Worm (Caenorhabditis elegans) whole organism, L2 larva: ENCODE measurements around the gene lips-6.

Source experiments
- C34F6.9 ChIP-seq: fragments of 150-350 bp; optimal IDR thresholded peaks from 2 replicates; lab custom pipeline; 2014; ENCODE audit warnings: missing biosample characterization, missing genetic modification characterization
- F13H6.1 ChIP-seq: sonication (generic microtip); optimal IDR thresholded peaks from 2 replicates; lab custom pipeline; 2016; ENCODE audit warnings: missing genetic modification characterization, missing compliant biosample characterization
- R02D3.7 ChIP-seq: fragments of 150-350 bp; optimal IDR thresholded peaks from 2 replicates; lab custom pipeline; 2014; ENCODE audit warnings: missing biosample characterization, missing genetic modification characterization
- Y55F3AM.14 ChIP-seq: fragments of 200-800 bp; sonication (Bioruptor generic); optimal IDR thresholded peaks from 2 replicates; lab custom pipeline; 2018; ENCODE audit warnings: mild to moderate bottlenecking, missing genetic modification characterization, missing compliant biosample characterization
- ZK546.5 ChIP-seq: sonication (generic microtip); optimal IDR thresholded peaks from 2 replicates; lab custom pipeline; 2017; ENCODE audit warnings: missing biosample characterization, missing genetic modification characterization
- alr-1 ChIP-seq: fragments of 150-350 bp; optimal IDR thresholded peaks from 2 replicates; lab custom pipeline; 2014; ENCODE audit warnings: missing biosample characterization, missing genetic modification characterization
- aly-2 ChIP-seq: fragments of 150-350 bp; optimal IDR thresholded peaks from 2 replicates; lab custom pipeline; 2014; ENCODE audit warnings: missing biosample characterization, missing genetic modification characterization
- ama-1 ChIP-seq: fragments of 150-350 bp; optimal IDR thresholded peaks from 2 replicates; lab custom pipeline; 2018; ENCODE audit warnings: inconsistent platforms
- blmp-1 ChIP-seq: sonication (generic microtip); optimal IDR thresholded peaks from 2 replicates; lab custom pipeline; 2017; ENCODE audit warnings: missing genetic modification characterization, mild to moderate bottlenecking, missing compliant biosample characterization, antibody characterized with exemption, moderate library complexity; ENCODE audit not compliant: insufficient read depth
- ceh-16 ChIP-seq: fragments of 150-350 bp; optimal IDR thresholded peaks from 2 replicates; lab custom pipeline; 2014; ENCODE audit warnings: missing biosample characterization, missing genetic modification characterization
- crh-2 ChIP-seq: sonication (generic microtip); optimal IDR thresholded peaks from 2 replicates; lab custom pipeline; 2017; ENCODE audit warnings: missing biosample characterization, missing genetic modification characterization
- dmd-4 ChIP-seq: sonication (generic microtip); optimal IDR thresholded peaks from 2 replicates; lab custom pipeline; 2017; ENCODE audit warnings: missing biosample characterization, missing genetic modification characterization
- egl-27 ChIP-seq: sonication (generic microtip); optimal IDR thresholded peaks from 3 replicates; lab custom pipeline; 2017; ENCODE audit warnings: missing biosample characterization, missing genetic modification reagents, missing genetic modification characterization
- elt-1 ChIP-seq: fragments of 150-350 bp; optimal IDR thresholded peaks from 2 replicates; lab custom pipeline; 2014; ENCODE audit warnings: missing biosample characterization, missing genetic modification characterization
- fos-1 ChIP-seq: fragments of 150-350 bp; optimal IDR thresholded peaks from 2 replicates; lab custom pipeline; 2014; ENCODE audit warnings: missing biosample characterization, missing genetic modification characterization
- gmeb-1 ChIP-seq: fragments of 150-350 bp; optimal IDR thresholded peaks from 2 replicates; lab custom pipeline; 2014; ENCODE audit warnings: missing biosample characterization, missing genetic modification characterization
- lin-11 ChIP-seq: fragments of 150-350 bp; sonication (generic microtip); optimal IDR thresholded peaks from 2 replicates; lab custom pipeline; 2014; ENCODE audit warnings: missing biosample characterization, missing genetic modification characterization, inconsistent platforms, mixed read lengths
- lin-13 ChIP-seq: fragments of 150-350 bp; optimal IDR thresholded peaks from 2 replicates; lab custom pipeline; 2014; ENCODE audit warnings: missing biosample characterization, missing genetic modification reagents, missing genetic modification characterization
- lsy-2 ChIP-seq, 2 experiments: fragments of 150-350 bp in 1 of 2; sonication (generic microtip) in 1 of 2; optimal IDR thresholded peaks; 2 replicates each; lab custom pipeline; 2014 to 2017; ENCODE audit warnings: missing biosample characterization in 2 of 2, missing genetic modification characterization in 2 of 2
- mab-5 ChIP-seq: fragments of 150-350 bp; optimal IDR thresholded peaks from 2 replicates; lab custom pipeline; 2014; ENCODE audit warnings: missing biosample characterization, missing genetic modification characterization
- mbf-1 ChIP-seq: sonication (generic microtip); optimal IDR thresholded peaks from 2 replicates; lab custom pipeline; 2017; ENCODE audit warnings: missing biosample characterization, missing genetic modification characterization
- mdl-1 ChIP-seq, 2 experiments: fragments of 150-350 bp in 1 of 2; sonication (generic microtip) in 1 of 2; optimal IDR thresholded peaks; 2 replicates each; lab custom pipeline; 2017; ENCODE audit warnings: missing biosample characterization in 2 of 2, missing genetic modification characterization in 2 of 2
- nhr-10 ChIP-seq: sonication (generic microtip); optimal IDR thresholded peaks from 2 replicates; lab custom pipeline; 2017; ENCODE audit warnings: missing biosample characterization, missing genetic modification characterization
- nhr-11 ChIP-seq: fragments of 150-350 bp; optimal IDR thresholded peaks from 2 replicates; lab custom pipeline; 2014; ENCODE audit warnings: missing biosample characterization, missing genetic modification characterization
- nhr-129 ChIP-seq: fragments of 150-350 bp; optimal IDR thresholded peaks from 2 replicates; lab custom pipeline; 2014; ENCODE audit warnings: missing biosample characterization, missing genetic modification characterization
- nhr-21 ChIP-seq: fragments of 150-350 bp; optimal IDR thresholded peaks from 2 replicates; lab custom pipeline; 2014; ENCODE audit warnings: missing biosample characterization, missing genetic modification characterization
- nhr-23 ChIP-seq: fragments of 150-350 bp; optimal IDR thresholded peaks from 2 replicates; lab custom pipeline; 2014; ENCODE audit warnings: missing biosample characterization, missing genetic modification reagents, missing genetic modification characterization
- nhr-237 ChIP-seq: fragments of 150-350 bp; optimal IDR thresholded peaks from 2 replicates; lab custom pipeline; 2014; ENCODE audit warnings: missing biosample characterization, missing genetic modification characterization
- nhr-25 ChIP-seq: fragments of 150-350 bp; sonication (generic microtip); optimal IDR thresholded peaks from 3 replicates; lab custom pipeline; 2014; ENCODE audit warnings: missing biosample characterization, missing genetic modification characterization
- nhr-6 ChIP-seq: fragments of 150-350 bp; optimal IDR thresholded peaks from 2 replicates; lab custom pipeline; 2014; ENCODE audit warnings: missing biosample characterization, missing genetic modification characterization
- nhr-77 ChIP-seq: fragments of 150-350 bp; optimal IDR thresholded peaks from 2 replicates; lab custom pipeline; 2014; ENCODE audit warnings: missing biosample characterization, missing genetic modification characterization
- peb-1 ChIP-seq: fragments of 150-350 bp; optimal IDR thresholded peaks from 2 replicates; lab custom pipeline; 2014; ENCODE audit warnings: missing biosample characterization, missing genetic modification characterization
- skn-1 ChIP-seq: sonication (generic microtip); optimal IDR thresholded peaks from 2 replicates; lab custom pipeline; 2017; ENCODE audit warnings: missing biosample characterization, missing genetic modification characterization
- sma-3 ChIP-seq: sonication (generic microtip); optimal IDR thresholded peaks from 2 replicates; lab custom pipeline; 2016; ENCODE audit warnings: missing genetic modification reagents, missing genetic modification characterization, missing compliant biosample characterization
- sma-9 ChIP-seq, 2 experiments: fragments of 150-350 bp in 1 of 2; sonication (generic microtip) in 1 of 2; optimal IDR thresholded peaks; 2 replicates each; lab custom pipeline; 2014 to 2016; ENCODE audit warnings: missing genetic modification characterization in 2 of 2, mild to moderate bottlenecking in 1 of 2, missing biosample characterization in 1 of 2, missing compliant biosample characterization in 1 of 2, missing genetic modification reagents in 1 of 2, moderate library complexity in 1 of 2
- snpc-4 ChIP-seq: fragments of 150-350 bp; optimal IDR thresholded peaks from 2 replicates; lab custom pipeline; 2014; ENCODE audit warnings: missing biosample characterization, missing genetic modification characterization
- unc-39 ChIP-seq: fragments of 150-350 bp; optimal IDR thresholded peaks from 2 replicates; lab custom pipeline; 2014; ENCODE audit warnings: missing biosample characterization, missing genetic modification characterization
- unc-55 ChIP-seq: fragments of 150-350 bp; sonication (generic microtip); optimal IDR thresholded peaks from 3 replicates; lab custom pipeline; 2014; ENCODE audit warnings: missing biosample characterization, missing genetic modification reagents, missing genetic modification characterization
- unc-62 ChIP-seq: fragments of 150-350 bp; optimal IDR thresholded peaks from 2 replicates; lab custom pipeline; 2014; ENCODE audit warnings: missing biosample characterization, missing genetic modification reagents, missing genetic modification characterization
- ztf-1 ChIP-seq: fragments of 200-800 bp; sonication (Bioruptor generic); conservative IDR thresholded peaks from 2 replicates; pipeline ENCODE4 v1.3.6; 2022; ENCODE audit warnings: missing genetic modification characterization, missing compliant biosample characterization
- ztf-11 ChIP-seq: sonication (generic microtip); optimal IDR thresholded peaks from 2 replicates; lab custom pipeline; 2017; ENCODE audit warnings: missing biosample characterization, missing genetic modification characterization
- ztf-4 ChIP-seq: fragments of 150-350 bp; optimal IDR thresholded peaks from 2 replicates; lab custom pipeline; 2014; ENCODE audit warnings: missing biosample characterization, missing genetic modification characterization

The lips-6 gene

DNA sequence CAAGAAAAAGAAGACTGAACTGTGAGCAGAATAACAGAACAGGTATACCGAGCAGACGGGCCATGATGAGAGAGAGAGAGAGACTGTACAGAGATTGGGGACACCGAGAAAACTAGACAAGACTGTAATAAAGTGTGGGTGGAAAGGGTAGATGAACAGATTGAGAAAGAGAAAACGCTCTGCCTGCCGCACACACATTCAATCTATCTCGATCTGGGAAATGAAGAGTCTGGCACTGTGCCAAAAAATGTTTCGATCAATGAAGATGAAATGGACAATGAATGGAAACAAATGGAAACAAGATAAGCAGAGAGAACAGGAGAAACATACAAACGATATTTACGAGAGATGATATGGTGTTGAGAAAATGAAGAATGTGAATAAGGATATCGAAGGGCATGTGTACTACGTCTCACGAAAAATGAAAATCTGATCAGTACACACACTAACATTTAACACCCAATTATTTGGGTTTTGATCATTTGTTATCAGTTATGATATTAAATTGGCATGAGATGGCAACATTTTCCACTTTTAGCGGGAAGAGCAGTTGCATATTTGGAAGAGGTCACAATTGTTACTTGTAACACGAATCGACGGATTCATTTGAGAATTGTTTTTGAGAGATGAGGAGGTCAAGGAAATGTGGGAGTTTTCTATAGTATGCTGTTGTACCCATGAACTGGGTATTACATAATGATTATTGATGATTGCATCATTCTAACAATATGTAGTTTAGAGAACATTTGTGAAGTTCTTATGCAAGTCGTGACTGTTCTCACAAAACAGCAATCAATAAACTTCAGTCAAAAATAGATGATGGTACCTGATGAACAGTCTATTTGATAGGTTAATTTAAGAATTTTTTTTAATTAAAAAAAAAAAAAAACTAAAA, 29.6 kb upstream of the lips-6 start:
- TF ChIP-seq sma-3 (GFP tag; lab: Kevin White, UChicago) (peak; percentile 59), ceh-16 (peak; percentile 29), nhr-25 (tag; lab: Kevin White, UChicago) (peak; percentile 36), mbf-1 (tag; lab: Kevin White, UChicago) (no peak), fos-1 (tag; lab: Kevin White, UChicago) (peak; percentile 28), sma-9 (GFP tag; optimal IDR thresholded peaks at IDR 0.05; lab: Kevin White, UChicago) (peak; percentile 83), sma-9 (tag; optimal IDR thresholded peaks at IDR 0.05; lab: Kevin White, UChicago) (no peak), R02D3.7 (no peak), egl-27 (tag; lab: Kevin White, UChicago) (peak; percentile 34), lsy-2 (tag; optimal IDR thresholded peaks at IDR 0.05; lab: Kevin White, UChicago) (peak in 1 of 2 experiments; percentile 21), C34F6.9 (tag; lab: Kevin White, UChicago) (no peak), blmp-1 (tag; lab: Kevin White, UChicago) (peak; percentile 56), nhr-129 (tag; lab: Kevin White, UChicago) (peak; percentile 64), nhr-21 (peak; percentile 47)

DNA sequence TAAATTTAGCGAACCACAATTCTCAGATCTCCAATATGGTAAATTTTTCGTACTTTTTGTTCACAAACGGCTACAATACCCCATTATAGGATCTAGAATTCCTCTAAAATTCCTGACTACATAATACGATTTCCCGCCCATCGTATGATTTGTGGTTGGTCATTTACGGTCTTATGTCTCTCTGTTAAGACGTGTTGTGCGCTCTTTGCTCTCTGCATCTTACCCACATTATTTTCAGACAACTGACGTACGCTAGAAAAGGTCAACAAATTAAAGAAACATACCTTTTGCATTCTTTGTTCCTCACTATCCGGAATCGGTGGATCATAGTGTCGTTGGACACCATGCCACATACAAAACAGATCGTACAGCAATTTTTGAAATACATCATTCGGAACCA, 27.6 kb upstream of the lips-6 start:
- TF ChIP-seq sma-9 (GFP tag; optimal IDR thresholded peaks at IDR 0.05; lab: Kevin White, UChicago) (peak; percentile 51), sma-9 (tag; optimal IDR thresholded peaks at IDR 0.05; lab: Kevin White, UChicago) (no peak), nhr-129 (tag; lab: Kevin White, UChicago) (peak; percentile 61), elt-1 (tag; lab: Kevin White, UChicago) (no peak), dmd-4 (tag; lab: Kevin White, UChicago) (no peak), mdl-1 (tag; optimal IDR thresholded peaks at IDR 0.05; lab: Kevin White, UChicago) (no peak), fos-1 (tag; lab: Kevin White, UChicago) (peak; percentile 16), crh-2 (peak; percentile 36)

DNA sequence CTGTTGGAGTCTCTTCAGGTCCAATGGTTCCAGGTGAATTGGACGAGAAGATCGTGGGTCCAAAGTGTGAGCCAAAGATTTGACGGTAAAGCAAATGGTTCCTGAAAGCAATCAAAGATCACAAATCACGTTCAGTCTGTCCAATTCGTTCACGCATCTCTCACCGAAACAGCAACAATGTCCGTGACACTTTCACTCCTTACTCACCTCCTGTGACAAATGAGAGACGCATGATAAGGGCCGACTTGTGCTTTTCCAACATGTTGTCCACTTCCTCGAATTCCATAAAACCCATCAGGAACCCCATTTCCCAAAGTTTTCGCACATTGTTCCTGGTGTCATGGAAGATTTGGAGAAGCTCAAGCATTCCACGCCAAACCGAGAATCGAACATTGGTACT, 24.9 kb upstream of the lips-6 start:
- TF ChIP-seq fos-1 (tag; lab: Kevin White, UChicago) (peak; percentile 60), sma-9 (GFP tag; optimal IDR thresholded peaks at IDR 0.05; lab: Kevin White, UChicago) (peak; percentile 23), sma-9 (tag; optimal IDR thresholded peaks at IDR 0.05; lab: Kevin White, UChicago) (no peak), ztf-11 (tag; lab: Kevin White, UChicago) (no peak), nhr-129 (tag; lab: Kevin White, UChicago) (peak; percentile 35), nhr-11 (tag; lab: Kevin White, UChicago) (no peak), elt-1 (tag; lab: Kevin White, UChicago) (no peak)

- no peak for TF ChIP-seq alr-1
- TF ChIP-seq unc-62 = no peak
- TF ChIP-seq F13H6.1 (tag; lab: Kevin White, UChicago) = no peak
- no peak for TF ChIP-seq elt-1 (tag; lab: Kevin White, UChicago)
- TF ChIP-seq nhr-10 (tag; lab: Kevin White, UChicago) = no peak
- TF ChIP-seq unc-39 (tag; lab: Kevin White, UChicago) = no peak
- TF ChIP-seq ztf-1 (GFP tag; lab: Robert Waterston, UW) = no peak
- TF ChIP-seq dmd-4 (tag; lab: Kevin White, UChicago) = no peak
- TF ChIP-seq ama-1 (lab: Kevin White, UChicago) = peak; percentile 51
- TF ChIP-seq mdl-1 (tag; optimal IDR thresholded peaks at IDR 0.05; lab: Kevin White, UChicago) = no peak
- no peak for TF ChIP-seq nhr-23
- TF ChIP-seq nhr-25 (tag; lab: Kevin White, UChicago) = peak; percentile 48
- TF ChIP-seq ceh-16 = no peak
- TF ChIP-seq ztf-11 (tag; lab: Kevin White, UChicago) = no peak
- no peak for TF ChIP-seq lin-11 (tag; lab: Kevin White, UChicago)
- no peak for TF ChIP-seq gmeb-1
- no peak for TF ChIP-seq peb-1 (tag; lab: Kevin White, UChicago)
- no peak for TF ChIP-seq aly-2 (tag; lab: Kevin White, UChicago)
- no peak for TF ChIP-seq blmp-1 (tag; lab: Kevin White, UChicago)
- TF ChIP-seq nhr-77 (tag; lab: Kevin White, UChicago) = no peak
- no peak for TF ChIP-seq unc-55
- TF ChIP-seq lsy-2 (tag; optimal IDR thresholded peaks at IDR 0.05; lab: Kevin White, UChicago) = peak in 1 of 2 experiments; percentile 63
- no peak for TF ChIP-seq mbf-1 (tag; lab: Kevin White, UChicago)
- peak; percentile 61 for TF ChIP-seq ztf-4 (tag; lab: Kevin White, UChicago)
- peak; percentile 1 for TF ChIP-seq nhr-6
- TF ChIP-seq Y55F3AM.14 = no peak
- peak; percentile 11 for TF ChIP-seq lin-13
- no peak for TF ChIP-seq skn-1 (tag; lab: Kevin White, UChicago)
- no peak for TF ChIP-seq nhr-11 (tag; lab: Kevin White, UChicago)
- peak; percentile 47 for TF ChIP-seq sma-3 (GFP tag; lab: Kevin White, UChicago)
- TF ChIP-seq nhr-237 = no peak
- peak; percentile 6 for TF ChIP-seq nhr-129 (tag; lab: Kevin White, UChicago)
- no peak for TF ChIP-seq crh-2
- TF ChIP-seq mab-5 = no peak
- TF ChIP-seq ZK546.5 (tag; lab: Kevin White, UChicago) = no peak
- TF ChIP-seq snpc-4 (tag; lab: Kevin White, UChicago) = no peak
These were observed 21.4 kb upstream of the lips-6 start for ce11 chrIV:12036924-12037323.
